Worm (Caenorhabditis elegans): ENCODE measurements around the gene str-143.

str-143 gene

ce11 chrV:8039085-8039525 is 30.4 kb downstream of the str-143 start (continued):
- TF ChIP-seq spr-1 (tag; optimal IDR thresholded peaks at IDR 0.05) (peak; percentile 61), tra-1 (GFP tag; IDR thresholded peaks at IDR 0.05) (peak; percentile 19; the same call in 1 of the 2 replicates), dve-1 (tag; optimal IDR thresholded peaks at IDR 0.05; ENCODE audit: insufficient read depth) (peak; percentile 16), egl-27 (tag; optimal IDR thresholded peaks at IDR 0.05) (no peak), aha-1 (tag) (peak; percentile 52), mes-2 (tag; optimal IDR thresholded peaks at IDR 0.05; ENCODE audit: poor library complexity, severe bottlenecking) (peak; percentile 0), lin-1 (GFP tag; IDR thresholded peaks at IDR 0.05) (peak; percentile 52; the same call in 1 of the 2 replicates), nhr-25 (tag; optimal IDR thresholded peaks at IDR 0.05; ENCODE audit: borderline replicate concordance, insufficient read depth) (peak; percentile 85), T26A8.4 (GFP tag; IDR thresholded peaks at IDR 0.05) (peak; percentile 57; the same call in 1 of the 2 replicates)

ce11 chrV:8035947-8036346 is 33.6 kb downstream of the str-143 start, which contains the start of gene ZC513.14:
TSS of gene ZC513.14 (minus strand) at chrV:8036047.
- TF ChIP-seq F10B5.3 (tag; optimal IDR thresholded peaks at IDR 0.05), result no peak
- TF ChIP-seq aly-2 (tag; optimal IDR thresholded peaks at IDR 0.05), result no peak
- no peak for TF ChIP-seq madf-9 (GFP tag; conservative IDR thresholded peaks at IDR 0.05)
- no peak for TF ChIP-seq R02D3.7 (tag; optimal IDR thresholded peaks at IDR 0.05)
- TF ChIP-seq nhr-48 (tag; optimal IDR thresholded peaks at IDR 0.05), result no peak
- TF ChIP-seq F44E2.7 (GFP tag; IDR thresholded peaks at IDR 0.05), result no peak
- TF ChIP-seq pha-4 (GFP tag; IDR thresholded peaks at IDR 0.05), result no peak
- no peak for TF ChIP-seq pha-4 (tag; optimal IDR thresholded peaks at IDR 0.05)
- no peak for TF ChIP-seq ztf-7 (tag; optimal IDR thresholded peaks at IDR 0.05)
- TF ChIP-seq lir-3 (tag; optimal IDR thresholded peaks at IDR 0.05), result no peak
- TF ChIP-seq Y5F2A.4 (GFP tag; optimal IDR thresholded peaks at IDR 0.05), result no peak
- TF ChIP-seq lin-15B (tag; optimal IDR thresholded peaks at IDR 0.05), result no peak
- no peak for TF ChIP-seq php-3 (GFP tag; IDR thresholded peaks at IDR 0.05)
- no peak for TF ChIP-seq skn-1 (tag; optimal IDR thresholded peaks at IDR 0.05)
- TF ChIP-seq ZK546.5 (tag; optimal IDR thresholded peaks at IDR 0.05), result no peak

ce11 chrV:8034811-8035210 is 34.7 kb downstream of the str-143 start, which contains the start of gene algn-12:
TSS of gene algn-12 (plus strand) at chrV:8035111.
- TF ChIP-seq hif-1 (tag; optimal IDR thresholded peaks at IDR 0.05) (no peak), snpc-1.2 (GFP tag; IDR thresholded peaks at IDR 0.05) (no peak), ceh-62 (tag; optimal IDR thresholded peaks at IDR 0.05) (no peak), mxl-3 (GFP tag; optimal IDR thresholded peaks at IDR 0.05) (no peak), mxl-2 (GFP tag; conservative IDR thresholded peaks at IDR 0.05) (no peak), ceh-82 (tag; optimal IDR thresholded peaks at IDR 0.05) (no peak), unc-39 (tag; optimal IDR thresholded peaks at IDR 0.05) (no peak), nhr-25 (tag; optimal IDR thresholded peaks at IDR 0.05; ENCODE audit: borderline replicate concordance, insufficient read depth) (no peak), ceh-44 (GFP tag; IDR thresholded peaks at IDR 0.05) (no peak), madf-5 (GFP tag; IDR thresholded peaks at IDR 0.05) (no peak), tag-97 (GFP tag; IDR thresholded peaks at IDR 0.05) (no peak), mdl-1 (tag; optimal IDR thresholded peaks at IDR 0.05) (no peak), lin-1 (GFP tag; IDR thresholded peaks at IDR 0.05) (no peak), zfp-3 (GFP tag; conservative IDR thresholded peaks at IDR 0.05) (no peak), nhr-10 (tag; optimal IDR thresholded peaks at IDR 0.05) (no peak), D1046.2 (GFP tag; IDR thresholded peaks at IDR 0.05) (no peak), cey-2 (tag; optimal IDR thresholded peaks at IDR 0.05; ENCODE audit: borderline replicate concordance, insufficient read depth) (no peak), lin-29 (GFP tag; IDR thresholded peaks at IDR 0.05) (no peak)
